Worm (Caenorhabditis elegans) whole organism, late embryonic: ENCODE data around the gene popl-5.

ENCODE experiments used
- C08G9.2 ChIP-seq: sonication (generic microtip); optimal IDR thresholded peaks from 2 replicates; lab custom pipeline; 2016; ENCODE audit warnings: mild to moderate bottlenecking, missing genetic modification characterization, moderate library complexity, missing compliant biosample characterization
- K02D7.2 ChIP-seq: sonication (generic microtip); optimal IDR thresholded peaks from 2 replicates; lab custom pipeline; 2017; ENCODE audit warnings: mild to moderate bottlenecking, missing genetic modification characterization, missing compliant biosample characterization
- T23F11.4 ChIP-seq: fragments of 200-800 bp; sonication (Bioruptor generic); optimal IDR thresholded peaks from 2 replicates; lab custom pipeline; 2018; ENCODE audit warnings: mild to moderate bottlenecking, missing genetic modification characterization, missing compliant biosample characterization
- ceh-14 ChIP-seq: sonication (generic microtip); optimal IDR thresholded peaks from 2 replicates; lab custom pipeline; 2016; ENCODE audit warnings: missing genotype, missing genetic modification characterization, missing compliant biosample characterization
- ceh-19 ChIP-seq: fragments of 200-800 bp; sonication (Bioruptor generic); optimal IDR thresholded peaks from 2 replicates; lab custom pipeline; 2018; ENCODE audit warnings: mild to moderate bottlenecking, missing genetic modification characterization, missing compliant biosample characterization
- ceh-22 ChIP-seq: sonication (generic microtip); optimal IDR thresholded peaks from 2 replicates; lab custom pipeline; 2017; ENCODE audit warnings: missing biosample characterization, missing genetic modification characterization
- ceh-30 ChIP-seq: fragments of 150-350 bp; optimal IDR thresholded peaks from 2 replicates; lab custom pipeline; 2014; ENCODE audit warnings: missing biosample characterization, missing genetic modification characterization
- ceh-31 ChIP-seq: sonication (generic microtip); optimal IDR thresholded peaks from 2 replicates; lab custom pipeline; 2016; ENCODE audit warnings: missing genetic modification characterization, missing compliant biosample characterization
- ceh-34 ChIP-seq: sonication (generic microtip); optimal IDR thresholded peaks from 2 replicates; lab custom pipeline; 2016; ENCODE audit warnings: mild to moderate bottlenecking, missing genetic modification characterization, missing compliant biosample characterization
- ceh-45 ChIP-seq: fragments of 200-800 bp; sonication (Bioruptor generic); IDR thresholded peaks from 2 replicates; pipeline ENCODE4 v1.3.6; 2022; ENCODE audit warnings: missing genetic modification reagents, missing genetic modification characterization, missing compliant biosample characterization
- ceh-48 ChIP-seq: sonication (generic microtip); optimal IDR thresholded peaks from 2 replicates; lab custom pipeline; 2016; ENCODE audit warnings: missing genetic modification characterization, inconsistent platforms, missing compliant biosample characterization
- dmd-4 ChIP-seq: sonication (generic microtip); optimal IDR thresholded peaks from 2 replicates; lab custom pipeline; 2016; ENCODE audit warnings: borderline replicate concordance, missing genetic modification characterization, missing compliant biosample characterization
- elt-2 ChIP-seq: sonication (generic microtip); optimal IDR thresholded peaks from 2 replicates; lab custom pipeline; 2016; ENCODE audit warnings: missing genetic modification reagents, missing genetic modification characterization, missing compliant biosample characterization
- fkh-6 ChIP-seq: sonication (generic microtip); optimal IDR thresholded peaks from 2 replicates; lab custom pipeline; 2016; ENCODE audit warnings: missing genetic modification characterization, missing compliant biosample characterization
- hlh-30 ChIP-seq: sonication (generic microtip); optimal IDR thresholded peaks from 2 replicates; lab custom pipeline; 2017; ENCODE audit warnings: antibody characterized with exemption, missing genetic modification characterization, missing compliant biosample characterization; ENCODE audit not compliant: insufficient read depth
- hlh-6 ChIP-seq: sonication (generic microtip); optimal IDR thresholded peaks from 2 replicates; lab custom pipeline; 2016; ENCODE audit warnings: missing genotype, missing genetic modification characterization, missing compliant biosample characterization
- mec-3 ChIP-seq: sonication (generic microtip); optimal IDR thresholded peaks from 2 replicates; lab custom pipeline; 2016; ENCODE audit warnings: borderline replicate concordance, missing genetic modification characterization, missing compliant biosample characterization
- nfya-1 ChIP-seq: sonication (generic microtip); optimal IDR thresholded peaks from 2 replicates; lab custom pipeline; 2017; ENCODE audit warnings: missing genetic modification characterization, mild to moderate bottlenecking, missing compliant biosample characterization, antibody characterized with exemption, moderate library complexity
- odd-2 ChIP-seq: sonication (generic microtip); optimal IDR thresholded peaks from 2 replicates; lab custom pipeline; 2017; ENCODE audit warnings: antibody characterized with exemption, mild to moderate bottlenecking, missing genetic modification characterization, missing compliant biosample characterization
- pat-9 ChIP-seq: fragments of 200-800 bp; sonication (Bioruptor generic); optimal IDR thresholded peaks from 2 replicates; lab custom pipeline; 2018; ENCODE audit warnings: mild to moderate bottlenecking, missing genetic modification characterization, moderate library complexity, missing compliant biosample characterization
- pax-1 ChIP-seq: fragments of 150-350 bp; optimal IDR thresholded peaks from 2 replicates; lab custom pipeline; 2014; ENCODE audit warnings: missing biosample characterization, missing genetic modification characterization
- pha-2 ChIP-seq: sonication (generic microtip); optimal IDR thresholded peaks from 2 replicates; lab custom pipeline; 2017; ENCODE audit warnings: mild to moderate bottlenecking, missing genetic modification characterization, missing compliant biosample characterization
- pha-4 ChIP-seq: fragments of 150-350 bp; optimal IDR thresholded peaks from 2 replicates; lab custom pipeline; 2018; ENCODE audit warnings: missing biosample characterization, missing genetic modification reagents, missing genetic modification characterization
- pqm-1 ChIP-seq: sonication (generic microtip); optimal IDR thresholded peaks from 2 replicates; lab custom pipeline; 2016; ENCODE audit warnings: missing genetic modification characterization, missing compliant biosample characterization
- pros-1 ChIP-seq: fragments of 150-350 bp; optimal IDR thresholded peaks from 2 replicates; lab custom pipeline; 2014; ENCODE audit warnings: missing biosample characterization, missing genetic modification reagents, missing genetic modification characterization
- ref-2 ChIP-seq: sonication (generic microtip); optimal IDR thresholded peaks from 2 replicates; lab custom pipeline; 2016; ENCODE audit warnings: missing genetic modification characterization, missing compliant biosample characterization
- sox-2 ChIP-seq: fragments of 200-800 bp; sonication (Bioruptor generic); IDR thresholded peaks from 2 replicates; pipeline ENCODE4 v1.3.6; 2022; ENCODE audit warnings: missing genetic modification reagents, missing genetic modification characterization, missing compliant biosample characterization
- tbx-2 ChIP-seq: sonication (generic microtip); optimal IDR thresholded peaks from 2 replicates; lab custom pipeline; 2016; ENCODE audit warnings: missing genetic modification characterization, missing compliant biosample characterization
- zip-5 ChIP-seq: sonication (generic microtip); optimal IDR thresholded peaks from 2 replicates; lab custom pipeline; 2016; ENCODE audit warnings: missing genetic modification characterization, missing compliant biosample characterization

The popl-5 gene

DNA sequence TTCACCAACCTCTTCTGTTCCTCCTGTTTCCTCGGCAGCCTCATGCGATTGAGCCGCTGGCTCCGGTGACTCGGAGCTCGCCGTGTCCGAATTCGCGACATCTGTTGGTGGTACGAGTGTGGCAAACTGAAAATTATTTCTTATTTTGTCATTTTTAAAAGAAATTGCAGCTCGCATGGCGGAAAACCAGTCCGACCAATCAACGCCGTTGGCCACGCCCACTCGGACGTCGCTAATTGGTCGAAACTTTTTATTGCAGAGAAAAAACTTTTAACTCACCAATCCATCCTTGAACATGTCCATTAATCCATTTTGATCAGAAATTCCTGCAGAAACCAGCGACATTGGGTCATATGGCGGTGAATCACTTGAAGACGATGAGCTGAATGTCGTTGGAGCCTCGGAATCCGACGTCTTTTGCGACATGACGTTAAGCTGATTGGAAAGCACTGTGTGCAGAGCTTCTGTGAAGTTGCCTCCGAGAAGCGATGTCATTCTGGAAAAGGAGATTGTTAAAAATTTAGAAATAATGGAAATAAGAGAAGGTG, 16.8 kb downstream of the popl-5 start, which contains the start of gene bed-2:
bed-2 (minus strand) TSS at position 498 of the 548 bp plus-strand sequence.
- TF ChIP-seq pax-1 (tag; lab: Kevin White, UChicago) (no peak), nfya-1 (tag; lab: Kevin White, UChicago) (peak; percentile 94)

DNA sequence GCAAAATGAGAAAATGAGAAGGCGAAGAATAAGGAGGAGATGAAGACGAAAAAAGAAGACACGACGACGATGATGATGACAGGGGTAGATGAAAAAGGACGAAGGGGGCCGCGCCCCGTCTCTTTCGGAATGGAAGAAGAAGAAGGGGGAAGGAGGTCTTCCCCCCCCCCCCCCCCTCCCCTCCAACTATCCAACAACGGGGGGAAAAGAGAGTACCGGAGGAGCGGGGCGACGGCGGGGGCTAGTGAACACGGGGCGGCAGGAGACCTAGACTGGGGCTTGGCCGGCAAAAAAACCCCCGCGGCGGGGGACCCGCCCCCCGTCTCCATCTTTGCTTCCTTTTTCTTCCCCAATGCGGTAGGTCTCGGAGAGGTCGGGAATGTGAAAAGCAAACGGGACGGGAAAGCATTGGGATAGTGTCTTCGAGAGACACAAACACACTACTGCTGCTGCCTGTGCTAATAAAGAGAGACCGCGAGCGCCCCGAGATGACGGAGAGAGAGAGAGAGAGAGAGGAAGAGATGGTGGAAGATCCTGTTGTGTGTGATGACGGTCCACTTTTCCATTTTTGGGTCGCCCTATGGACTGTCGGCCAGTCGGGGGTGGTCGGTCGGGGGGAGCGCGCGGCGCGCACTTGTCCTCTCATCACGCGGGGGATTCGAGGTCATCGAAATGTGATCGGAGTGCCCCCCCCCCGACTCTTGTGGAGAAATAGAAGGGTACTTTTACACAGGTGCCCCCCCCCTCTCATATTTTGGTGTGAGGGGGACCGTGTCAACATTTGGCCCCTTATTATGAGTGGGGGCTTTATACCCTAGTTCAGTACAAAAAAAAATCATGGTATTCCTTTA, 19.3 kb downstream of the popl-5 start:
- peak; percentile 4 for TF ChIP-seq K02D7.2 (tag; lab: Kevin White, UChicago)
- peak; percentile 44 for TF ChIP-seq ceh-34
- TF ChIP-seq nfya-1 (tag; lab: Kevin White, UChicago): peak; percentile 1
- no peak for TF ChIP-seq pha-4 (tag; lab: Kevin White, UChicago)
- TF ChIP-seq ceh-14 (tag; lab: Kevin White, UChicago): no peak
- no peak for TF ChIP-seq ceh-22 (tag; lab: Kevin White, UChicago)
- TF ChIP-seq pha-2 (tag; lab: Kevin White, UChicago): peak; percentile 2
- peak; percentile 30 for TF ChIP-seq ref-2 (tag; lab: Kevin White, UChicago)
- TF ChIP-seq ceh-19 (GFP tag; lab: Kevin White, UChicago): peak; percentile 32

DNA sequence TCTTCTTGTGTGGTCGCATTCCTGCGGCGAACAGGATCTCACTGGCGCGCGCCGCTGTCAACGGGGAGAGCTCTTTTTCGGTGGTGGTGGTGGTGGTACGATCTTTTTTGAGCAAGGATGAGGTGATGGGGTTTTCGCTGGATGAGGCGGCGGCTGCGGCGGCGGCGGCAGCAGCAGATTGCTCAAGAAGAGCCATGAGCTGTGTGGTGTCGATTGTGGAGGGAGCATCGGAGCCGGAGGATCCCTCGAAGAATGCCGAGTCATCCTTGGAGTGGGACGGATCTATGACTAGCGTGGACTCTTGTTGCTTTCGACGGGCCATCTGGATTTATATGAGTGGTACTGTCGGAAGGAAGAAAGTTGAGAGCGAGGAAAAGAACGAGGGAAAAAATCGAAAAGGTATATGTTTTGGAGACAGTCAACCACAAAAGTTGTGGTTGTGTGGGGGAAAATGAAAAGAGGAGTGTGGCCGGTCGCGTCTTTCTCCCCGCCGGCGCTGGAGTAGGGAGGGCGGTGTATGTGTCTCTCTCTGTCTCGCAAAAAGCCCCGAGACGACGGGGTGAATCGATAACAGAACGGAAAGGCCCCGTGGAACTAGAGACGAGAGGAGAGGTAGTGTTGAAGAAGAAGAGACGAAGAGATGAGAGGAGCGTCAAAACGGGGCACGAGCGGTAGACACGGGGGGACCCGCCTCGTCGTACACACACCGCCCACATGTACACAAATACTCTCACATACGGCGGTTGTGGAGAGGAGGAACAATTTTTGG, 20.5 kb downstream of the popl-5 start:
- TF ChIP-seq pros-1 (tag; lab: Kevin White, UChicago) (no peak), nfya-1 (tag; lab: Kevin White, UChicago) (peak; percentile 52), C08G9.2 (tag; lab: Kevin White, UChicago) (peak; percentile 3), ceh-31 (tag; lab: Kevin White, UChicago) (peak; percentile 34), zip-5 (tag; lab: Kevin White, UChicago) (no peak), dmd-4 (tag; lab: Kevin White, UChicago) (no peak), ceh-34 (peak; percentile 57), pax-1 (tag; lab: Kevin White, UChicago) (no peak), pha-2 (tag; lab: Kevin White, UChicago) (no peak), hlh-6 (tag; lab: Kevin White, UChicago) (peak; percentile 49), hlh-30 (tag; lab: Kevin White, UChicago) (peak; percentile 75), mec-3 (tag; lab: Kevin White, UChicago) (no peak), ref-2 (tag; lab: Kevin White, UChicago) (peak; percentile 26), pqm-1 (tag; lab: Kevin White, UChicago) (no peak), ceh-48 (tag; lab: Kevin White, UChicago) (peak; percentile 64), tbx-2 (peak; percentile 50)

DNA sequence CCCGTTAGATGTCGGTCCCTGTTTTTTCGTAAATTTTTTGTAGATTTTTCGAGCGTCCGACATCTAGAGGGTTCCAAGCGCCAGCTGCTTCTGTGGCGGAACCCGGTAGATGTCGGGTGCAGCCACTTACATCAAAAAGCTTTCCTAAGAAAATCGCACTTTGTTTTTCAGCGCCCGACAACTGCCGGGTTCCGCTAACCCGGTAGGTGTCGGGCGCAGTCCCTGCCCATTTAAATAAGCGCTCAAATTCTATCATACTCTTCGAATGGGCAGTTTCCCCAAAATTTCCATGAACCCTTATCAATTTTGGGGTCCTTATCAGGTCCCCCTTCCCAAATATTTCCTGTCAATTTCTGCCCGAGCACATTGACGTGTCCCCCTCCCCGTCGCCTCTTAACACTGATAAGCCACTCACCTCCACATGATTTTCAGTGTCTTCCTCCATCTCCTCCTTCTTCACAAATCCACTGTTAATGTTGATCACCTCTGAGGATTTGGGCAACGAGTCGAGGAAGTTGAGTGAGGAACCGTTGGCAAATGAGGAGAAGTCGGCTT, 21.7 kb downstream of the popl-5 start:
- TF ChIP-seq ceh-19 (GFP tag; lab: Kevin White, UChicago): no peak
- TF ChIP-seq pat-9 (tag; lab: Kevin White, UChicago): no peak
- no peak for TF ChIP-seq ceh-45 (GFP tag; lab: Robert Waterston, UW)
- TF ChIP-seq ref-2 (tag; lab: Kevin White, UChicago): peak; percentile 27
- TF ChIP-seq elt-2 (tag; lab: Kevin White, UChicago): peak; percentile 93

DNA sequence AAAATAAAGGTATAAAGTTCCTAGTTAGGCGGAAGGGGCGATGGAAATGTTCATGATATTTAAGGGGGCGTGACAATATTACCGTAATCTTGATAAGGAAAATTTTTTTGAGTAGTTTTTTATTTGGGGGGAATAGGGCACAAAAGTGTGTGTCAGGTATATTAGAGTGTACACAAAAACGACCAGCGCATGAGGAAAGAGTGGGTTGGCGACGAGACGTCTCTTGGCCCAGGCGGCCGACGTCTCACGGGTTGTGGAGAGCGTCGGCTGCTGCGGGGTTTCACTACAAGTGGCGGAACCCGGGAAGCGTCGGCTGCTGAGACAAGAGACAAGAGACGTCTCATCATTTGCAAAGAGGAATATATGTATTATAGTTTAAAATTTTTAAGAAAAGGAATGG, 23.4 kb downstream of the popl-5 start:
- no peak for TF ChIP-seq ceh-48 (tag; lab: Kevin White, UChicago)
- peak; percentile 6 for TF ChIP-seq elt-2 (tag; lab: Kevin White, UChicago)
- peak; percentile 52 for TF ChIP-seq ref-2 (tag; lab: Kevin White, UChicago)

DNA sequence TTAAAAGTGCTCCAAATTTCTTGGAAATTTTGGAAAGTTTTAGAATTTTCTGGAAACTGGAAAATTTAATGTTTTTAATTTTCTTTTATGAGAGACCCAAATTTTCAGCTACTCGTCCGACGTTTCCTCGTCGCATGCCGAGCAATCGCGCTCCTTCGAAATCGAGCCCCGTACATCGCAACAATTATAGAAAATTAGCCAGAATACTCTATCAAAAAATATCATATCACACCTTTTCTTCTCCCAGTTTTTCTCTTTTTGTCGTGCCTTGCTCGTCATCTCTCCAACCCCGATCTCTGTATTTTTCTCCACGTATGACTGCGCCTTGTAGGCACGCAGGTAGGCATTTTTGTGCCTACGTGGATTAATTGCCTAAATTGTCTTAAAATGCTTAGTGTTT, 24.8 kb downstream of the popl-5 start:
- TF ChIP-seq ceh-30 (tag; lab: Kevin White, UChicago) (no peak), fkh-6 (tag; lab: Kevin White, UChicago) (no peak), hlh-6 (tag; lab: Kevin White, UChicago) (no peak), sox-2 (GFP tag; lab: Robert Waterston, UW) (no peak), odd-2 (tag; lab: Kevin White, UChicago) (no peak), T23F11.4 (GFP tag; lab: Kevin White, UChicago) (no peak)
